Fruit fly (Drosophila melanogaster) whole organism, embryonic: ENCODE measurements around the gene D.

ENCODE experiments used
- B-H2 ChIP-seq: fragments of 200-800 bp; sonication (Bioruptor generic); optimal IDR thresholded peaks from 2 replicates; lab custom pipeline; 2018; ENCODE audit warnings: missing biosample characterization, mild to moderate bottlenecking, missing genetic modification characterization
- Bdp1 ChIP-seq: fragments of 200-800 bp; sonication (Bioruptor generic); optimal IDR thresholded peaks from 3 replicates; lab custom pipeline; 2016; ENCODE audit warnings: missing biosample characterization, missing genetic modification characterization
- Bgb ChIP-seq: fragments of 200-800 bp; sonication (Bioruptor generic); IDR thresholded peaks from 2 replicates; pipeline ENCODE4 v1.3.6; 2022; ENCODE audit warnings: missing biosample characterization, missing genetic modification characterization; ENCODE audit not compliant: partially characterized antibody
- CG10959 ChIP-seq: fragments of 200-800 bp; sonication (Bioruptor generic); IDR thresholded peaks from 2 replicates; pipeline ENCODE4 v1.3.6; 2022; ENCODE audit warnings: missing biosample characterization, missing genetic modification characterization
- CG11456 ChIP-seq: fragments of 200-800 bp; sonication (Bioruptor generic); IDR thresholded peaks from 3 replicates; pipeline ENCODE4 v1.3.6; 2022; ENCODE audit warnings: missing biosample characterization, missing genetic modification characterization
- CG11504 ChIP-seq: fragments of 200-800 bp; sonication (Bioruptor generic); optimal IDR thresholded peaks from 3 replicates; lab custom pipeline; 2019; ENCODE audit warnings: missing biosample characterization, mild to moderate bottlenecking, missing genetic modification characterization, moderate library complexity
- CG11723 ChIP-seq: fragments of 200-800 bp; sonication (Bioruptor generic); optimal IDR thresholded peaks from 2 replicates; lab custom pipeline; 2017; ENCODE audit warnings: missing biosample characterization, mild to moderate bottlenecking, missing genetic modification characterization
- CG12299 ChIP-seq: fragments of 200-800 bp; sonication (Bioruptor generic); optimal IDR thresholded peaks from 2 replicates; lab custom pipeline; 2018; ENCODE audit warnings: missing biosample characterization, mild to moderate bottlenecking, missing genetic modification characterization
- CG13624 ChIP-seq: fragments of 200-800 bp; sonication (Bioruptor generic); optimal IDR thresholded peaks from 2 replicates; lab custom pipeline; 2016; ENCODE audit warnings: missing biosample characterization, missing genetic modification characterization
- CG14965 ChIP-seq: fragments of 200-800 bp; sonication (Bioruptor generic); optimal IDR thresholded peaks from 2 replicates; lab custom pipeline; 2016; ENCODE audit warnings: missing biosample characterization, missing genetic modification characterization, borderline replicate concordance
- CG15479 ChIP-seq: fragments of 200-800 bp; sonication (Bioruptor generic); optimal IDR thresholded peaks from 3 replicates; lab custom pipeline; 2019; ENCODE audit warnings: missing biosample characterization, mild to moderate bottlenecking, missing genetic modification characterization, moderate library complexity
- CG1603 ChIP-seq: fragments of 200-800 bp; sonication (Bioruptor generic); optimal IDR thresholded peaks from 2 replicates; lab custom pipeline; 2019; ENCODE audit warnings: missing biosample characterization, mild to moderate bottlenecking, missing genetic modification characterization, moderate library complexity
- CG16813 ChIP-seq: fragments of 200-800 bp; sonication (Bioruptor generic); IDR thresholded peaks from 3 replicates; pipeline ENCODE4 v1.3.6; 2022; ENCODE audit warnings: missing biosample characterization, missing genetic modification characterization; ENCODE audit not compliant: partially characterized antibody
- CG2678 ChIP-seq: fragments of 200-800 bp; sonication (Bioruptor generic); optimal IDR thresholded peaks from 3 replicates; lab custom pipeline; 2019; ENCODE audit warnings: missing biosample characterization, mild to moderate bottlenecking, missing genetic modification characterization, moderate library complexity
- CG3065 ChIP-seq: fragments of 200-800 bp; sonication (Bioruptor generic); optimal IDR thresholded peaks from 2 replicates; lab custom pipeline; 2016; ENCODE audit warnings: missing biosample characterization, missing genetic modification characterization
- CG31365 ChIP-seq: fragments of 200-800 bp; sonication (Bioruptor generic); optimal IDR thresholded peaks from 2 replicates; lab custom pipeline; 2018; ENCODE audit warnings: missing biosample characterization, mild to moderate bottlenecking, missing genetic modification characterization
- CG32772 ChIP-seq: fragments of 200-800 bp; sonication (Bioruptor generic); IDR thresholded peaks from 2 replicates; pipeline ENCODE4 v1.3.6; 2022; ENCODE audit warnings: missing biosample characterization, missing genetic modification characterization
- CG3995 ChIP-seq: fragments of 200-800 bp; sonication (Bioruptor generic); optimal IDR thresholded peaks from 3 replicates; lab custom pipeline; 2016; ENCODE audit warnings: missing biosample characterization, missing genetic modification characterization
- CG4730 ChIP-seq: fragments of 200-800 bp; sonication (Bioruptor generic); IDR thresholded peaks from 2 replicates; pipeline ENCODE4 v1.3.6; 2022; ENCODE audit warnings: missing biosample characterization, missing genetic modification characterization
- CG6254 ChIP-seq: fragments of 200-800 bp; sonication (Bioruptor generic); optimal IDR thresholded peaks from 3 replicates; lab custom pipeline; 2017; ENCODE audit warnings: mild to moderate bottlenecking, missing biosample characterization, missing genetic modification reagents, missing genetic modification characterization
- CG6689 ChIP-seq: fragments of 200-800 bp; sonication (Bioruptor generic); IDR thresholded peaks from 2 replicates; pipeline ENCODE4 v1.3.6; 2022; ENCODE audit warnings: missing biosample characterization, missing genetic modification characterization
- CG8290 ChIP-seq, 3 experiments: fragments of 200-800 bp; sonication (Bioruptor generic); optimal IDR thresholded peaks; 2 replicates each; lab custom pipeline; 2016 to 2019; ENCODE audit warnings: missing biosample characterization in 3 of 3, missing genetic modification characterization in 3 of 3, mild to moderate bottlenecking in 2 of 3, moderate library complexity in 1 of 3
- Doc3 ChIP-seq: fragments of 200-800 bp; sonication (Bioruptor generic); IDR thresholded peaks from 3 replicates; pipeline ENCODE4 v1.3.6; 2022; ENCODE audit warnings: missing biosample characterization, missing genetic modification characterization; ENCODE audit not compliant: partially characterized antibody
- Dp ChIP-seq: fragments of 200-800 bp; sonication (Bioruptor generic); optimal IDR thresholded peaks from 2 replicates; lab custom pipeline; 2018; ENCODE audit warnings: missing biosample characterization, mild to moderate bottlenecking, missing genetic modification characterization, moderate library complexity
- E2f2 ChIP-seq: fragments of 200-800 bp; sonication (Bioruptor generic); IDR thresholded peaks from 2 replicates; pipeline ENCODE4 v1.3.6; 2022; ENCODE audit warnings: missing biosample characterization, missing genetic modification characterization
- GATAe ChIP-seq: fragments of 200-800 bp; sonication (Bioruptor generic); conservative IDR thresholded peaks from 2 replicates; pipeline ENCODE4 v1.3.6; 2022; ENCODE audit warnings: missing biosample characterization, missing genetic modification characterization
- Hmx ChIP-seq: fragments of 200-800 bp; sonication (Bioruptor generic); optimal IDR thresholded peaks from 2 replicates; lab custom pipeline; 2016; ENCODE audit warnings: missing biosample characterization, missing genetic modification characterization
- Oaz ChIP-seq: fragments of 200-800 bp; sonication (Bioruptor generic); IDR thresholded peaks from 2 replicates; pipeline ENCODE4 v1.3.6; 2022; ENCODE audit warnings: missing biosample characterization, missing genetic modification characterization
- Oli ChIP-seq: fragments of 200-800 bp; sonication (Bioruptor generic); optimal IDR thresholded peaks from 2 replicates; lab custom pipeline; 2018; ENCODE audit warnings: missing biosample characterization, mild to moderate bottlenecking, missing genetic modification characterization, moderate library complexity
- Opbp ChIP-seq: fragments of 200-800 bp; sonication (Bioruptor generic); IDR thresholded peaks from 3 replicates; pipeline ENCODE4 v1.3.6; 2022; ENCODE audit warnings: missing biosample characterization, missing genetic modification characterization; ENCODE audit not compliant: partially characterized antibody
- Side ChIP-seq: fragments of 200-800 bp; sonication (Bioruptor generic); optimal IDR thresholded peaks from 2 replicates; lab custom pipeline; 2016; ENCODE audit warnings: missing biosample characterization, missing genetic modification characterization
- Sin3A ChIP-seq: fragments of >200 bp; optimal IDR thresholded peaks from 2 replicates; lab custom pipeline; 2018
- Taf1 ChIP-seq: fragments of 200-800 bp; sonication (Bioruptor generic); IDR thresholded peaks from 2 replicates; pipeline ENCODE4 v1.3.6; 2022; ENCODE audit warnings: missing biosample characterization, missing genetic modification characterization
- ap ChIP-seq: fragments of 200-800 bp; sonication (Bioruptor generic); IDR thresholded peaks from 2 replicates; pipeline ENCODE4 v1.3.6; 2022; ENCODE audit warnings: missing biosample characterization, missing genetic modification characterization
- ara ChIP-seq: fragments of 200-800 bp; sonication (Bioruptor generic); IDR thresholded peaks from 2 replicates; pipeline ENCODE4 v1.3.6; 2022; ENCODE audit warnings: missing biosample characterization, missing genetic modification characterization
- cato ChIP-seq: fragments of 200-800 bp; sonication (Bioruptor generic); optimal IDR thresholded peaks from 2 replicates; lab custom pipeline; 2016; ENCODE audit warnings: missing biosample characterization, missing genetic modification characterization, borderline replicate concordance
- ci ChIP-seq: fragments of 200-800 bp; sonication (Bioruptor generic); IDR thresholded peaks from 3 replicates; pipeline ENCODE4 v1.3.6; 2022; ENCODE audit warnings: missing biosample characterization, missing genetic modification characterization
- croc ChIP-seq: fragments of 200-800 bp; sonication (Bioruptor generic); conservative IDR thresholded peaks from 3 replicates; pipeline ENCODE4 v1.3.6; 2022; ENCODE audit warnings: missing biosample characterization, missing genetic modification characterization
- dati ChIP-seq: fragments of 200-800 bp; sonication (Bioruptor generic); IDR thresholded peaks from 2 replicates; pipeline ENCODE4 v1.3.6; 2022; ENCODE audit warnings: missing biosample characterization, missing genetic modification characterization
- dmrt99B ChIP-seq: fragments of 200-800 bp; sonication (Bioruptor generic); optimal IDR thresholded peaks from 2 replicates; lab custom pipeline; 2018; ENCODE audit warnings: missing biosample characterization, mild to moderate bottlenecking, missing genetic modification characterization, moderate library complexity
- exex ChIP-seq: fragments of 200-800 bp; sonication (Bioruptor generic); optimal IDR thresholded peaks from 4 replicates; lab custom pipeline; 2018; ENCODE audit warnings: missing biosample characterization, mild to moderate bottlenecking, missing genetic modification characterization, moderate library complexity
- h ChIP-seq: fragments of >200 bp; optimal IDR thresholded peaks from 2 replicates; lab custom pipeline; 2017
- inv ChIP-seq: fragments of 200-800 bp; sonication (Bioruptor generic); IDR thresholded peaks from 2 replicates; pipeline ENCODE4 v1.3.6; 2022; ENCODE audit warnings: missing biosample characterization, missing genetic modification characterization; ENCODE audit not compliant: partially characterized antibody
- ken ChIP-seq: fragments of 200-800 bp; sonication (Bioruptor generic); IDR thresholded peaks from 3 replicates; pipeline ENCODE4 v1.3.6; 2022; ENCODE audit warnings: missing biosample characterization, missing genetic modification characterization
- lab ChIP-seq: fragments of 200-800 bp; sonication (Bioruptor generic); optimal IDR thresholded peaks from 3 replicates; lab custom pipeline; 2017; ENCODE audit warnings: missing biosample characterization, missing genetic modification characterization, mild to moderate bottlenecking, moderate library complexity, missing genetic modification reagents
- mld ChIP-seq: fragments of 200-800 bp; sonication (Bioruptor generic); IDR thresholded peaks from 3 replicates; pipeline ENCODE4 v1.3.6; 2022; ENCODE audit warnings: missing biosample characterization, missing genetic modification characterization; ENCODE audit not compliant: partially characterized antibody
- pan ChIP-seq, 4 experiments: fragments of >200 bp in 3 of 4; fragments of 200-800 bp in 1 of 4; sonication (Bioruptor generic) in 1 of 4; optimal IDR thresholded peaks in 3 of 4; IDR thresholded peaks in 1 of 4; 2 replicates each; pipeline versions ENCODE4 v1.3.6 to Lab custom; 2017 to 2022; ENCODE audit warnings: missing biosample characterization in 2 of 4, missing genetic modification characterization in 2 of 4, mixed read lengths in 1 of 4
- scrt ChIP-seq: fragments of 200-800 bp; sonication (Bioruptor generic); optimal IDR thresholded peaks from 2 replicates; lab custom pipeline; 2018; ENCODE audit warnings: missing biosample characterization, mild to moderate bottlenecking, missing genetic modification characterization, moderate library complexity
- sens ChIP-seq: fragments of 200-800 bp; sonication (Bioruptor generic); peaks from one replicate; lab custom pipeline; 2016; ENCODE audit warnings: missing biosample characterization, missing genetic modification characterization
- sna ChIP-seq: fragments of 200-800 bp; sonication (Bioruptor generic); IDR thresholded peaks from 2 replicates; pipeline ENCODE4 v1.3.6; 2022; ENCODE audit warnings: missing biosample characterization, missing genetic modification characterization; ENCODE audit not compliant: partially characterized antibody

D gene

DNA sequence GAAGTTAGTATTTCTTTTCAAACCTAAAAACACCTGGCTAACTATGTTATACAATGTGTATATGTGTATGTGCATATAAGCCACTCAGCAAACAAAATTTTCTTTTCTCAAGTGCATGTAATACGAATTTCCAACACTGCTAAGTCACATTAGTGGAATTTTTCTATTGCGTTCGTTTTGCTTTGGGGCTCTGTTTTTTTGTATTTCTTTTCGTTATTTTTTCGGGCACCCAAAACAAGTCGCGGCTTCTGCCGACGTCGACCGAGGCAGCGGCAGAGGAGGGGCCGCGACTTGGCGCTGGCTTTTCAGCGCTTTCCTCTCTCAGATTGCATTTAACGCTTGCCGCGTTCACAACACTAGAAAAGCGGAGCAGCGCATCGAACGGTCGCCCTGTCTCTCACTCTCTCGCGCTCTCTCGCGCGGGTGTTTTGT lies 41.0 kb upstream of the D start (continued):
- TF ChIP-seq CG12299 (tag; lab: Kevin White, UChicago) (no peak), Oaz (GFP tag; lab: Robert Waterston, UW) (no peak), CG3065 (GFP tag; lab: Kevin White, UChicago) (no peak), B-H2 (GFP tag; lab: Kevin White, UChicago) (no peak), lab (GFP tag; lab: Kevin White, UChicago) (peak; percentile 31), CG11456 (GFP tag; lab: Robert Waterston, UW) (no peak), sna (peak; percentile 79), Side (GFP tag; lab: Kevin White, UChicago) (no peak), h (lab: Kevin White, UChicago) (no peak), Bgb (GFP tag; lab: Robert Waterston, UW) (peak; percentile 27; the same call in 1 of the 2 replicates), CG32772 (GFP tag; lab: Robert Waterston, UW) (no peak), Dp (GFP tag; lab: Kevin White, UChicago) (no peak), CG2678 (tag; lab: Kevin White, UChicago) (no peak), CG15479 (GFP tag; lab: Kevin White, UChicago) (no peak), scrt (GFP tag; lab: Kevin White, UChicago) (no peak), mld (GFP tag; lab: Robert Waterston, UW) (peak; percentile 24; the same call in 1 of the 3 replicates), Bdp1 (no peak), E2f2 (GFP tag; lab: Robert Waterston, UW) (0 out of 2 replicates have a peak, but pooled peaks have one; percentile 18), Sin3A (lab: Kevin White, UChicago) (no peak), CG1603 (tag; lab: Kevin White, UChicago) (no peak), dmrt99B (peak; percentile 36), CG14965 (no peak), GATAe (GFP tag; lab: Robert Waterston, UW) (no peak), CG16813 (GFP tag; lab: Robert Waterston, UW) (0 out of 3 replicates have a peak, but pooled peaks have one; percentile 15), sens (GFP tag; lab: Kevin White, UChicago) (peak; percentile 18), ap (GFP tag; lab: Robert Waterston, UW) (no peak), CG6689 (GFP tag; lab: Robert Waterston, UW) (no peak), ci (peak; percentile 67; the same call in 2 of the 3 replicates), Doc3 (GFP tag; lab: Robert Waterston, UW) (peak; percentile 61; the same call in 2 of the 3 replicates), CG11504 (peak; percentile 14), croc (GFP tag; lab: Robert Waterston, UW) (no peak), CG6254 (no peak), inv (no peak), Taf1 (GFP tag; lab: Robert Waterston, UW) (no peak), CG10959 (no peak), CG8290 (GFP tag; optimal IDR thresholded peaks at IDR 0.05; lab: Kevin White, UChicago) (peak; percentile 20), CG8290 (tag; optimal IDR thresholded peaks at IDR 0.05; lab: Kevin White, UChicago) (peak in 1 of 2 experiments; percentile 73), cato (GFP tag; lab: Kevin White, UChicago) (no peak), pan (optimal IDR thresholded peaks at IDR 0.05; lab: Kevin White, UChicago) (no peak), pan (GFP tag; optimal IDR thresholded peaks at IDR 0.05 in 1 of 2, IDR thresholded peaks at IDR 0.05 in 1 of 2) (peak in 1 of 2 experiments; percentile 39), CG4730 (no peak), exex (tag; lab: Kevin White, UChicago) (no peak), Hmx (GFP tag; lab: Kevin White, UChicago) (no peak), CG31365 (no peak), ken (GFP tag; lab: Robert Waterston, UW) (no peak), CG11723 (GFP tag; lab: Kevin White, UChicago) (no peak), Opbp (GFP tag; lab: Robert Waterston, UW) (no peak), CG13624 (GFP tag; lab: Kevin White, UChicago) (no peak), dati (GFP tag; lab: Robert Waterston, UW) (no peak), CG3995 (GFP tag; lab: Kevin White, UChicago) (peak; percentile 8), ara (GFP tag; lab: Robert Waterston, UW) (no peak), Oli (tag; lab: Kevin White, UChicago) (no peak)
